Worm (Caenorhabditis elegans): ENCODE results near the gene C06C3.10.

ce11 chrII:9329474-9329873 lies 47.6 kb downstream of the C06C3.10 start, which contains the start of gene wbp-2:
- TF ChIP-seq lin-15B (tag; optimal IDR thresholded peaks at IDR 0.05) (no peak), aly-2 (tag; optimal IDR thresholded peaks at IDR 0.05) (no peak), pqm-1 (tag; optimal IDR thresholded peaks at IDR 0.05) (no peak), unc-62 (GFP tag; optimal IDR thresholded peaks at IDR 0.05) (no peak), nhr-28 (tag; optimal IDR thresholded peaks at IDR 0.05) (no peak), nhr-76 (tag; optimal IDR thresholded peaks at IDR 0.05) (no peak), elt-3 (tag; optimal IDR thresholded peaks at IDR 0.05) (no peak), ZK546.5 (tag; optimal IDR thresholded peaks at IDR 0.05) (no peak), nhr-67 (tag; optimal IDR thresholded peaks at IDR 0.05) (no peak), skn-1 (tag; optimal IDR thresholded peaks at IDR 0.05) (no peak), nhr-237 (tag; optimal IDR thresholded peaks at IDR 0.05) (no peak), ztf-11 (tag; optimal IDR thresholded peaks at IDR 0.05) (no peak)

Data from whole organism, L3 larva.